Worm (Caenorhabditis elegans): Measurements from ENCODE around the gene poml-1.

poml-1 gene

DNA sequence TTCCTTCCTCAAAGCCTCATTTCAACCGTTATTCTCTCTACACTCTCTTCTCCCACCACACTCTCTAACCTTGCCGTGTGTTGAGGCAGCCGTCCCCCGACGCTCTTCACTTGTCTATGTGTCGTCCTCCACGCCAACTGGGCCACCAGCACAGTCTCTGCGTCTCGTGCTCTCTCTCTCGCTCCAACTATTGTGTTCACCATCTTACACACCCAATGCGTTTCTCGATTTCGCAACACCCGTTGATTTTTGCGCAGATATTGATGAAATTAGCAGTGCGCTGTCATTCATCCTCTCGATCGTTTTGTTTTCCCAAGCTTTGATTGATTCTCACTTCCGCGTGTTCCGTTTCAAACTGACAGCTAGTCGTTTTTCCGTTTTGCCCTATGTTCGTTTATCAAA, 35.6 kb downstream of the poml-1 start (continued):
- TF ChIP-seq syd-9 (tag; optimal IDR thresholded peaks at IDR 0.05) (peak; percentile 57), ceh-9 (tag; optimal IDR thresholded peaks at IDR 0.05) (no peak), ceh-19 (GFP tag; optimal IDR thresholded peaks at IDR 0.05) (peak; percentile 2), nfya-1 (tag; optimal IDR thresholded peaks at IDR 0.05) (peak; percentile 72), ceh-31 (tag; optimal IDR thresholded peaks at IDR 0.05) (peak; percentile 89), unc-42 (tag; optimal IDR thresholded peaks at IDR 0.05) (peak; percentile 53), zip-5 (tag; optimal IDR thresholded peaks at IDR 0.05) (no peak), ceh-2 (tag; optimal IDR thresholded peaks at IDR 0.05) (peak; percentile 39), sox-2 (GFP tag; IDR thresholded peaks at IDR 0.05) (peak; percentile 26), ceh-34 (tag; optimal IDR thresholded peaks at IDR 0.05) (peak; percentile 26), ttx-3 (tag; optimal IDR thresholded peaks at IDR 0.05) (no peak), ref-2 (tag; optimal IDR thresholded peaks at IDR 0.05) (peak; percentile 50)

DNA sequence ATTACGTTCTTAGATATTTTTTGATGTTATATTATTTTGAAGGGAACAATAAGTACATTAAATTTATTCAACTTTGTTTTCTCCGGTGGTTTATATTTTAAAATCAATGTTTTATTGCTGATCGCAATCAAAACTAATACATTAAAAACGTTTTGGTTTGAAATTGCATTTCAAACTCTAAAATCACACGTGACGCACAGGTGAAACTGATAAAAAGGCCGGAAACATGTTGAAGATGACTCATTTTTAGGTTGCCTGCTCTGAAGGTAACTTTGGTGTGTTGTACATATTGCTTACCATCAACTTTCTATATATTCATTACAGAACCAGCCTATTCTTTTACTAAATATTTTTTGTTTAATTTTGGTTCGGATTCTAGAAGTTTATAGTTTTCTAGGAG, 37.0 kb downstream of the poml-1 start:
- TF ChIP-seq pag-3 (tag; optimal IDR thresholded peaks at IDR 0.05; ENCODE audit: borderline replicate concordance) (no peak), sox-2 (GFP tag; IDR thresholded peaks at IDR 0.05) (no peak), sox-4 (tag; optimal IDR thresholded peaks at IDR 0.05) (no peak), K02D7.2 (tag; optimal IDR thresholded peaks at IDR 0.05) (no peak), ceh-24 (tag; optimal IDR thresholded peaks at IDR 0.05) (no peak), hlh-8 (tag; optimal IDR thresholded peaks at IDR 0.05) (no peak), nhr-232 (tag; optimal IDR thresholded peaks at IDR 0.05) (no peak), T23F11.4 (GFP tag; optimal IDR thresholded peaks at IDR 0.05) (no peak), ets-4 (tag; optimal IDR thresholded peaks at IDR 0.05) (no peak), ztf-16 (tag; optimal IDR thresholded peaks at IDR 0.05) (no peak), K09A11.1 (tag; optimal IDR thresholded peaks at IDR 0.05; ENCODE audit: insufficient read depth) (no peak), ceh-34 (tag; optimal IDR thresholded peaks at IDR 0.05) (no peak), fax-1 (tag; optimal IDR thresholded peaks at IDR 0.05) (no peak), C08G9.2 (tag; optimal IDR thresholded peaks at IDR 0.05) (no peak), rnt-1 (tag; optimal IDR thresholded peaks at IDR 0.05) (no peak)

ce11 chrX:13676892-13677291, 45.8 kb downstream of the poml-1 start, which contains the start of gene gck-4:
Gene gck-4, plus strand, starts transcription at chrX:13677192.
- no peak for TF ChIP-seq npax-4 (tag; optimal IDR thresholded peaks at IDR 0.05)
- TF ChIP-seq ceh-31 (tag; optimal IDR thresholded peaks at IDR 0.05) = no peak
- TF ChIP-seq hlh-30 (tag; optimal IDR thresholded peaks at IDR 0.05; ENCODE audit: insufficient read depth) = no peak
- TF ChIP-seq fkh-10 (GFP tag; optimal IDR thresholded peaks at IDR 0.05) = no peak
- TF ChIP-seq K02D7.2 (tag; optimal IDR thresholded peaks at IDR 0.05) = no peak

- TF ChIP-seq C08G9.2 (tag; optimal IDR thresholded peaks at IDR 0.05) (peak; percentile 23), pax-1 (tag; optimal IDR thresholded peaks at IDR 0.05) (peak; percentile 71), ceh-22 (tag; optimal IDR thresholded peaks at IDR 0.05) (no peak), ztf-16 (tag; optimal IDR thresholded peaks at IDR 0.05) (peak; percentile 50), nfya-1 (tag; optimal IDR thresholded peaks at IDR 0.05) (peak; percentile 38), hlh-8 (tag; optimal IDR thresholded peaks at IDR 0.05) (no peak), ceh-34 (tag; optimal IDR thresholded peaks at IDR 0.05) (peak; percentile 23), nhr-11 (tag; optimal IDR thresholded peaks at IDR 0.05) (no peak), hlh-30 (tag; optimal IDR thresholded peaks at IDR 0.05; ENCODE audit: insufficient read depth) (peak; percentile 25), T23F11.4 (GFP tag; optimal IDR thresholded peaks at IDR 0.05) (peak; percentile 46), fkh-6 (tag; optimal IDR thresholded peaks at IDR 0.05) (peak; percentile 38), sdc-2 (tag; optimal IDR thresholded peaks at IDR 0.05) (peak; percentile 41), ceh-18 (tag; optimal IDR thresholded peaks at IDR 0.05) (peak; percentile 43), fax-1 (tag; optimal IDR thresholded peaks at IDR 0.05) (peak; percentile 17), tbx-2 (tag; optimal IDR thresholded peaks at IDR 0.05) (peak; percentile 42), ref-2 (tag; optimal IDR thresholded peaks at IDR 0.05) (peak; percentile 56), pros-1 (tag; optimal IDR thresholded peaks at IDR 0.05) (peak; percentile 33), ceh-31 (tag; optimal IDR thresholded peaks at IDR 0.05) (peak; percentile 53), pha-2 (tag; optimal IDR thresholded peaks at IDR 0.05) (peak; percentile 20), pat-9 (tag; optimal IDR thresholded peaks at IDR 0.05) (no peak), ceh-2 (tag; optimal IDR thresholded peaks at IDR 0.05) (peak; percentile 6), elt-2 (tag; optimal IDR thresholded peaks at IDR 0.05) (peak; percentile 24), ttx-3 (tag; optimal IDR thresholded peaks at IDR 0.05) (no peak)
Measured at ce11 chrX:13675444-13675843, 47.3 kb downstream of the poml-1 start.

Measured in whole organism, late embryonic.